Fruit fly (Drosophila melanogaster) whole organism, embryonic: ENCODE data around the gene Rabex-5.

Experiments
- Abd-B ChIP-seq: fragments of 200-800 bp; sonication (Bioruptor generic); optimal IDR thresholded peaks from 2 replicates; lab custom pipeline; 2018; ENCODE audit warnings: missing biosample characterization, mild to moderate bottlenecking, missing genetic modification characterization, moderate library complexity
- C15 ChIP-seq: fragments of 200-800 bp; sonication (Bioruptor generic); IDR thresholded peaks from 3 replicates; pipeline ENCODE4 v1.3.6; 2022; ENCODE audit warnings: missing biosample characterization, missing genetic modification characterization
- CG12299 ChIP-seq: fragments of 200-800 bp; sonication (Bioruptor generic); optimal IDR thresholded peaks from 2 replicates; lab custom pipeline; 2018; ENCODE audit warnings: missing biosample characterization, mild to moderate bottlenecking, missing genetic modification characterization
- CG13123 ChIP-seq: fragments of 200-800 bp; sonication (Bioruptor generic); optimal IDR thresholded peaks from 2 replicates; lab custom pipeline; 2016; ENCODE audit warnings: missing biosample characterization, missing genetic modification characterization
- CG14860 ChIP-seq: fragments of 200-800 bp; sonication (Bioruptor generic); IDR thresholded peaks from 3 replicates; pipeline ENCODE4 v1.3.6; 2022; ENCODE audit warnings: missing biosample characterization, missing genetic modification characterization; ENCODE audit not compliant: partially characterized antibody
- CG15514 ChIP-seq: fragments of 200-800 bp; sonication (Bioruptor generic); optimal IDR thresholded peaks from 3 replicates; lab custom pipeline; 2017; ENCODE audit warnings: missing biosample characterization, missing genetic modification characterization, mild to moderate bottlenecking, moderate library complexity, missing genetic modification reagents
- CG17385 ChIP-seq: fragments of 200-800 bp; sonication (Bioruptor generic); optimal IDR thresholded peaks from 3 replicates; lab custom pipeline; 2018; ENCODE audit warnings: missing biosample characterization, mild to moderate bottlenecking, missing genetic modification characterization
- CG17829 ChIP-seq: fragments of 200-800 bp; optimal IDR thresholded peaks from 2 replicates; lab custom pipeline; 2019; ENCODE audit warnings: missing biosample characterization, mild to moderate bottlenecking, missing genetic modification characterization, moderate library complexity
- CG1792 ChIP-seq: fragments of 200-800 bp; sonication (Bioruptor generic); optimal IDR thresholded peaks from 2 replicates; lab custom pipeline; 2016; ENCODE audit warnings: missing biosample characterization, missing genetic modification characterization
- CG18476 ChIP-seq: fragments of 200-800 bp; sonication (Bioruptor generic); optimal IDR thresholded peaks from 2 replicates; lab custom pipeline; 2016; ENCODE audit warnings: missing biosample characterization, mild to moderate bottlenecking, missing genetic modification characterization
- CG32767 ChIP-seq: fragments of 200-800 bp; sonication (Bioruptor generic); IDR thresholded peaks from 2 replicates; pipeline ENCODE4 v1.3.6; 2022; ENCODE audit warnings: missing biosample characterization, missing genetic modification characterization
- CG4617 ChIP-seq: fragments of 200-800 bp; sonication (Bioruptor generic); optimal IDR thresholded peaks from 3 replicates; lab custom pipeline; 2016; ENCODE audit warnings: missing biosample characterization, missing genetic modification characterization, borderline replicate concordance
- CG6854 ChIP-seq: fragments of 200-800 bp; sonication (Bioruptor generic); optimal IDR thresholded peaks from 3 replicates; lab custom pipeline; 2017; ENCODE audit warnings: missing biosample characterization, mild to moderate bottlenecking, missing genetic modification characterization
- CG7357 ChIP-seq: fragments of 200-800 bp; sonication (Bioruptor generic); IDR thresholded peaks from 3 replicates; pipeline ENCODE4 v1.3.6; 2022; ENCODE audit warnings: missing biosample characterization, missing genetic modification characterization
- CG8290 ChIP-seq, 3 experiments: fragments of 200-800 bp; sonication (Bioruptor generic); optimal IDR thresholded peaks; 2 replicates each; lab custom pipeline; 2016 to 2019; ENCODE audit warnings: missing biosample characterization in 3 of 3, missing genetic modification characterization in 3 of 3, mild to moderate bottlenecking in 2 of 3, moderate library complexity in 1 of 3
- CG9797 ChIP-seq: fragments of 200-800 bp; sonication (Bioruptor generic); optimal IDR thresholded peaks from 3 replicates; lab custom pipeline; 2018; ENCODE audit warnings: missing biosample characterization, mild to moderate bottlenecking, missing genetic modification characterization
- Camta ChIP-seq: fragments of 200-800 bp; sonication (Bioruptor generic); optimal IDR thresholded peaks from 2 replicates; lab custom pipeline; 2016; ENCODE audit warnings: missing biosample characterization, missing genetic modification characterization
- CkIIα-i1 ChIP-seq: fragments of 200-800 bp; sonication (Bioruptor generic); IDR thresholded peaks from 2 replicates; pipeline ENCODE4 v1.3.6; 2022; ENCODE audit warnings: missing biosample characterization, missing genetic modification characterization
- CoRest ChIP-seq: fragments of 200-800 bp; sonication (Bioruptor generic); optimal IDR thresholded peaks from 3 replicates; lab custom pipeline; 2018; ENCODE audit warnings: missing biosample characterization, mild to moderate bottlenecking, missing genetic modification characterization, moderate library complexity
- Elba2 ChIP-seq: fragments of 200-800 bp; sonication (Bioruptor generic); optimal IDR thresholded peaks from 3 replicates; lab custom pipeline; 2016; ENCODE audit warnings: missing biosample characterization, missing genetic modification characterization
- GATAe ChIP-seq: fragments of 200-800 bp; sonication (Bioruptor generic); conservative IDR thresholded peaks from 2 replicates; pipeline ENCODE4 v1.3.6; 2022; ENCODE audit warnings: missing biosample characterization, missing genetic modification characterization
- HmgZ ChIP-seq: fragments of 200-800 bp; sonication (Bioruptor generic); optimal IDR thresholded peaks from 2 replicates; lab custom pipeline; 2018; ENCODE audit warnings: missing biosample characterization, mild to moderate bottlenecking, missing genetic modification characterization
- MBD-R2 ChIP-seq: fragments of 200-800 bp; sonication (Bioruptor generic); IDR thresholded peaks from 2 replicates; pipeline ENCODE4 v1.3.6; 2022; ENCODE audit warnings: missing biosample characterization, missing genetic modification characterization
- Mes4 ChIP-seq: fragments of 200-800 bp; sonication (Bioruptor generic); optimal IDR thresholded peaks from 2 replicates; lab custom pipeline; 2016; ENCODE audit warnings: missing biosample characterization, missing genetic modification characterization
- Myb ChIP-seq: fragments of 200-800 bp; sonication (Bioruptor generic); optimal IDR thresholded peaks from 2 replicates; lab custom pipeline; 2016; ENCODE audit warnings: missing biosample characterization, missing genetic modification characterization
- Nf-YC ChIP-seq: fragments of 200-800 bp; optimal IDR thresholded peaks from 3 replicates; lab custom pipeline; 2019; ENCODE audit warnings: missing biosample characterization, mild to moderate bottlenecking, missing genetic modification characterization, moderate library complexity
- Opbp ChIP-seq: fragments of 200-800 bp; sonication (Bioruptor generic); IDR thresholded peaks from 3 replicates; pipeline ENCODE4 v1.3.6; 2022; ENCODE audit warnings: missing biosample characterization, missing genetic modification characterization; ENCODE audit not compliant: partially characterized antibody
- Pdp1 ChIP-seq, 2 experiments: fragments of 200-800 bp; sonication (Bioruptor generic); optimal IDR thresholded peaks; 3 replicates each; lab custom pipeline; 2016; ENCODE audit warnings: missing biosample characterization in 2 of 2, missing genetic modification characterization in 2 of 2, mild to moderate bottlenecking in 1 of 2, moderate library complexity in 1 of 2
- Tbp ChIP-seq: fragments of >200 bp; optimal IDR thresholded peaks from 2 replicates; lab custom pipeline; 2018; ENCODE audit warnings: missing biosample characterization, missing genetic modification characterization
- YL-1 ChIP-seq: fragments of 200-800 bp; sonication (Bioruptor generic); optimal IDR thresholded peaks from 3 replicates; lab custom pipeline; 2017; ENCODE audit warnings: missing biosample characterization, mild to moderate bottlenecking, missing genetic modification characterization
- bbx ChIP-seq: fragments of 200-800 bp; sonication (Bioruptor generic); IDR thresholded peaks from 2 replicates; pipeline ENCODE4 v1.3.6; 2022; ENCODE audit warnings: missing biosample characterization, missing genetic modification characterization; ENCODE audit not compliant: partially characterized antibody
- en ChIP-seq: fragments of 200-800 bp; sonication (Bioruptor generic); optimal IDR thresholded peaks from 2 replicates; lab custom pipeline; 2016; ENCODE audit warnings: missing biosample characterization, missing genetic modification characterization
- eve ChIP-seq, 2 experiments: fragments of >200 bp; optimal IDR thresholded peaks; 2 replicates each; lab custom pipeline; 2017; ENCODE audit warnings: missing biosample characterization in 2 of 2, missing genetic modification characterization in 2 of 2
- fu2 ChIP-seq: fragments of 200-800 bp; sonication (Bioruptor generic); optimal IDR thresholded peaks from 2 replicates; lab custom pipeline; 2016; ENCODE audit warnings: missing biosample characterization, missing genetic modification characterization
- insv ChIP-seq, 2 experiments: fragments of 200-800 bp; sonication (Bioruptor generic); optimal IDR thresholded peaks; 3 replicates each; lab custom pipeline; 2016 to 2018; ENCODE audit warnings: missing biosample characterization in 2 of 2, missing genetic modification characterization in 2 of 2
- kah ChIP-seq: fragments of 200-800 bp; sonication (Bioruptor generic); optimal IDR thresholded peaks from 2 replicates; lab custom pipeline; 2018; ENCODE audit warnings: missing biosample characterization, mild to moderate bottlenecking, missing genetic modification characterization
- luna ChIP-seq: fragments of 200-800 bp; sonication (Bioruptor generic); optimal IDR thresholded peaks from 2 replicates; lab custom pipeline; 2016; ENCODE audit warnings: missing biosample characterization, missing genetic modification characterization
- nmo ChIP-seq: fragments of 200-800 bp; sonication (Bioruptor generic); optimal IDR thresholded peaks from 2 replicates; lab custom pipeline; 2018; ENCODE audit warnings: missing biosample characterization, mild to moderate bottlenecking, missing genetic modification characterization, moderate library complexity
- pan ChIP-seq, 4 experiments: fragments of >200 bp in 3 of 4; fragments of 200-800 bp in 1 of 4; sonication (Bioruptor generic) in 1 of 4; optimal IDR thresholded peaks in 3 of 4; IDR thresholded peaks in 1 of 4; 2 replicates each; pipeline versions ENCODE4 v1.3.6 to Lab custom; 2017 to 2022; ENCODE audit warnings: missing biosample characterization in 2 of 4, missing genetic modification characterization in 2 of 4, mixed read lengths in 1 of 4
- pzg ChIP-seq: fragments of 200-800 bp; sonication (Bioruptor generic); optimal IDR thresholded peaks from 3 replicates; lab custom pipeline; 2018; ENCODE audit warnings: missing biosample characterization, mild to moderate bottlenecking, missing genetic modification characterization, moderate library complexity
- scrt ChIP-seq: fragments of 200-800 bp; sonication (Bioruptor generic); optimal IDR thresholded peaks from 2 replicates; lab custom pipeline; 2018; ENCODE audit warnings: missing biosample characterization, mild to moderate bottlenecking, missing genetic modification characterization, moderate library complexity
- sug ChIP-seq: fragments of 200-800 bp; optimal IDR thresholded peaks from 2 replicates; lab custom pipeline; 2019; ENCODE audit warnings: missing biosample characterization, mild to moderate bottlenecking, missing genetic modification characterization, moderate library complexity
- twi ChIP-seq: fragments of 200-800 bp; optimal IDR thresholded peaks from 2 replicates; lab custom pipeline; 2019; ENCODE audit warnings: missing biosample characterization, mild to moderate bottlenecking, missing genetic modification characterization, moderate library complexity
- unc-4 ChIP-seq: fragments of 200-800 bp; sonication (Bioruptor generic); IDR thresholded peaks from 2 replicates; pipeline ENCODE4 v1.3.6; 2022; ENCODE audit warnings: missing biosample characterization, missing genetic modification characterization; ENCODE audit not compliant: partially characterized antibody

The Rabex-5 gene

dm6 chr3L:1302234-1302949 lies 6.7 kb downstream of the Rabex-5 start, which contains the start of the genes Rac1 and Acat2 (continued):
- TF ChIP-seq Camta (GFP tag; lab: Kevin White, UChicago) (no peak), GATAe (GFP tag; lab: Robert Waterston, UW) (no peak), CG14860 (0 out of 3 replicates have a peak, but pooled peaks have one; percentile 21), luna (no peak), CG9797 (GFP tag; lab: Kevin White, UChicago) (peak; percentile 92), CG6854 (GFP tag; lab: Kevin White, UChicago) (no peak), CG12299 (no peak), CG17829 (peak; percentile 55), CG7357 (GFP tag; lab: Robert Waterston, UW) (peak; percentile 94), CG18476 (GFP tag; lab: Kevin White, UChicago) (no peak), unc-4 (GFP tag; lab: Robert Waterston, UW) (no peak), twi (tag; lab: Kevin White, UChicago) (peak; percentile 31), Myb (peak; percentile 47), MBD-R2 (peak; percentile 63), fu2 (GFP tag; lab: Kevin White, UChicago) (no peak), CG13123 (GFP tag; lab: Kevin White, UChicago) (peak; percentile 5), en (GFP tag; lab: Kevin White, UChicago) (no peak), CkIIα-i1 (no peak), Nf-YC (tag; lab: Kevin White, UChicago) (peak; percentile 43), pzg (GFP tag; lab: Kevin White, UChicago) (peak; percentile 85), Abd-B (GFP tag; lab: Kevin White, UChicago) (peak; percentile 56), CG17385 (GFP tag; lab: Kevin White, UChicago) (peak; percentile 78), CG15514 (peak; percentile 61), C15 (GFP tag; lab: Robert Waterston, UW) (no peak), HmgZ (peak; percentile 17), Tbp (GFP tag; lab: Kevin White, UChicago) (no peak), sug (tag; lab: Kevin White, UChicago) (peak; percentile 37), Opbp (GFP tag; lab: Robert Waterston, UW) (0 out of 3 replicates have a peak, but pooled peaks have one; percentile 16), Mes4 (GFP tag; lab: Kevin White, UChicago) (peak; percentile 13), eve (GFP tag; optimal IDR thresholded peaks at IDR 0.05; lab: Kevin White, UChicago) (no peak), CoRest (peak; percentile 65), nmo (peak; percentile 74), pan (optimal IDR thresholded peaks at IDR 0.05; lab: Kevin White, UChicago) (no peak), pan (GFP tag; optimal IDR thresholded peaks at IDR 0.05 in 1 of 2, IDR thresholded peaks at IDR 0.05 in 1 of 2) (no peak), CG8290 (GFP tag; optimal IDR thresholded peaks at IDR 0.05; lab: Kevin White, UChicago) (peak; percentile 9), CG8290 (tag; optimal IDR thresholded peaks at IDR 0.05; lab: Kevin White, UChicago) (no peak)

- peak; percentile 52 to 95 for TF ChIP-seq insv (GFP tag; optimal IDR thresholded peaks at IDR 0.05; lab: Kevin White, UChicago)
- TF ChIP-seq Elba2 (GFP tag; lab: Kevin White, UChicago), result peak; percentile 93
- TF ChIP-seq CG32767 (GFP tag; lab: Robert Waterston, UW), result no peak
- peak; percentile 97 for TF ChIP-seq kah (GFP tag; lab: Kevin White, UChicago)
- no peak for TF ChIP-seq Pdp1 (GFP tag; optimal IDR thresholded peaks at IDR 0.05; lab: Kevin White, UChicago)
- peak; percentile 67 for TF ChIP-seq YL-1
- TF ChIP-seq GATAe (GFP tag; lab: Robert Waterston, UW), result no peak
- TF ChIP-seq CG4617 (GFP tag; lab: Kevin White, UChicago), result peak; percentile 7
- peak; percentile 17; the same call in 1 of the 2 replicates for TF ChIP-seq bbx (GFP tag; lab: Robert Waterston, UW)
- TF ChIP-seq scrt (GFP tag; lab: Kevin White, UChicago), result peak; percentile 65
- no peak for TF ChIP-seq CG1792 (GFP tag; lab: Kevin White, UChicago)
These were observed 7.2 kb downstream of the Rabex-5 start for dm6 chr3L:1302950-1303352.
